Worm (Caenorhabditis elegans): Measurements from ENCODE around the gene clec-57.

DNA sequence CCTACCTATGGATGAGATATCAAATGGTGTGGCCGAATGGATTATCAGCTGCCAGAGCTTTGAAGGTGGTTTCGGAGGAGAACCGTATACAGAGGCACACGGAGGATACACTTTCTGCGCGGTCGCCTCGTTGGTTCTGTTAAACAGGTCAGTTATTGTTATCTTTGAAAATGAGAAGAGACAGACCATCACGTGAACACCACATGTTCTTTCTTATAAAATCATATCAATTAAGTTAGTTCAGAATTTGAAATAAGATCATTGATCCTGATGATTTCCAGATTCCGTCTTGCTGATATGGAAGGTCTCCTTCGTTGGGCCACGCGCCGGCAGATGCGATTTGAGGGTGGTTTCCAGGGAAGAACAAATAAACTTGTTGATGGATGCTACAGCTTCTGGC is 20.4 kb upstream of the clec-57 start:
- TF ChIP-seq cog-1 (tag; optimal IDR thresholded peaks at IDR 0.05) (no peak), T22C8.4 (GFP tag; IDR thresholded peaks at IDR 0.05) (no peak), med-1 (GFP tag; optimal IDR thresholded peaks at IDR 0.05; ENCODE audit: insufficient read depth) (no peak), klf-2 (GFP tag; conservative IDR thresholded peaks at IDR 0.05) (no peak), ztf-29 (GFP tag; IDR thresholded peaks at IDR 0.05) (no peak), flt-1 (GFP tag; IDR thresholded peaks at IDR 0.05) (no peak), tab-1 (GFP tag; IDR thresholded peaks at IDR 0.05) (no peak), ztf-23 (GFP tag; IDR thresholded peaks at IDR 0.05) (no peak), ref-1 (GFP tag; conservative IDR thresholded peaks at IDR 0.05) (no peak)
